Worm (Caenorhabditis elegans) whole organism, midembryonic: ENCODE data around the gene fbxc-48.

Experiments
- T22C8.4 ChIP-seq: fragments of 200-800 bp; sonication (Bioruptor generic); IDR thresholded peaks from 2 replicates; pipeline ENCODE4 v1.3.6; 2022; ENCODE audit warnings: missing genetic modification characterization, missing compliant biosample characterization
- cog-1 ChIP-seq: sonication (generic microtip); optimal IDR thresholded peaks from 2 replicates; lab custom pipeline; 2016; ENCODE audit warnings: missing genetic modification characterization, missing compliant biosample characterization
- flt-1 ChIP-seq: fragments of 200-800 bp; sonication (Bioruptor generic); IDR thresholded peaks from 2 replicates; pipeline ENCODE4 v1.3.6; 2022; ENCODE audit warnings: missing genetic modification characterization, missing compliant biosample characterization
- klf-2 ChIP-seq: fragments of 200-800 bp; sonication (Bioruptor generic); conservative IDR thresholded peaks from 2 replicates; pipeline ENCODE4 v1.3.6; 2022; ENCODE audit warnings: missing genetic modification reagents, missing genetic modification characterization, missing compliant biosample characterization
- med-1 ChIP-seq: sonication (generic microtip); optimal IDR thresholded peaks from 2 replicates; lab custom pipeline; 2017; ENCODE audit warnings: missing genetic modification characterization, mild to moderate bottlenecking, missing compliant biosample characterization, antibody characterized with exemption, missing genetic modification reagents; ENCODE audit not compliant: insufficient read depth
- ref-1 ChIP-seq: fragments of 200-800 bp; sonication (Bioruptor generic); conservative IDR thresholded peaks from 2 replicates; pipeline ENCODE4 v1.3.6; 2022; ENCODE audit warnings: missing genetic modification reagents, missing genetic modification characterization, missing compliant biosample characterization
- tab-1 ChIP-seq: fragments of 200-800 bp; sonication (Bioruptor generic); IDR thresholded peaks from 2 replicates; pipeline ENCODE4 v1.3.6; 2022; ENCODE audit warnings: missing genetic modification characterization, missing compliant biosample characterization
- ztf-23 ChIP-seq: fragments of 200-800 bp; sonication (Bioruptor generic); IDR thresholded peaks from 2 replicates; pipeline ENCODE4 v1.3.6; 2022; ENCODE audit warnings: missing genetic modification reagents, missing genetic modification characterization, missing compliant biosample characterization

ce11 chrII:724004-724403 is 16.7 kb downstream of the fbxc-48 start:
- no peak for TF ChIP-seq ztf-23 (GFP tag; lab: Robert Waterston, UW)
- TF ChIP-seq ref-1 (GFP tag; lab: Robert Waterston, UW) = no peak
- TF ChIP-seq med-1 = no peak
- TF ChIP-seq flt-1 = no peak
- TF ChIP-seq cog-1 = no peak
- peak; percentile 93 for TF ChIP-seq T22C8.4 (GFP tag; lab: Robert Waterston, UW)
- TF ChIP-seq tab-1 = no peak
- no peak for TF ChIP-seq klf-2 (GFP tag; lab: Robert Waterston, UW)
